Fruit fly (Drosophila melanogaster): ENCODE data around the gene Ugt301D1.

- TF ChIP-seq CG7101 (tag; optimal IDR thresholded peaks at IDR 0.05) = no peak
- TF ChIP-seq pad (GFP tag; optimal IDR thresholded peaks at IDR 0.05) = no peak
- no peak for TF ChIP-seq cic (GFP tag; optimal IDR thresholded peaks at IDR 0.05)
- no peak for TF ChIP-seq CG12768 (GFP tag; optimal IDR thresholded peaks at IDR 0.05)
- no peak for TF ChIP-seq cnc (optimal IDR thresholded peaks at IDR 0.05)
- TF ChIP-seq kay (GFP tag; ENCODE audit: borderline replicate concordance) = no peak
- no peak for TF ChIP-seq CG33017 (tag; optimal IDR thresholded peaks at IDR 0.05)
- TF ChIP-seq Hr96 (GFP tag; optimal IDR thresholded peaks at IDR 0.05) = no peak
- no peak for TF ChIP-seq CG1620 (GFP tag; optimal IDR thresholded peaks at IDR 0.05)
- TF ChIP-seq Mnt (GFP tag; optimal IDR thresholded peaks at IDR 0.05) = no peak
- TF ChIP-seq ovo (GFP tag; optimal IDR thresholded peaks at IDR 0.05) = no peak
- no peak for TF ChIP-seq CG7045 (GFP tag; optimal IDR thresholded peaks at IDR 0.05)
Observed at dm6 chr2L:18486828-18487227, 22.5 kb upstream of the Ugt301D1 start.

Data from whole organism, adult.